Worm (Caenorhabditis elegans) whole organism, L4/young adult: Measurements from ENCODE around the gene M04D8.8.

Experiments
- W03F9.2 ChIP-seq: fragments of 150-350 bp; optimal IDR thresholded peaks from 2 replicates; lab custom pipeline; 2014; ENCODE audit warnings: missing biosample characterization, missing genetic modification characterization
- dao-5 ChIP-seq: sonication (generic microtip); optimal IDR thresholded peaks from 2 replicates; lab custom pipeline; 2016; ENCODE audit warnings: missing genotype, missing genetic modification characterization, moderate library complexity, missing compliant biosample characterization
- him-1 ChIP-seq: sonication (generic microtip); optimal IDR thresholded peaks from 2 replicates; lab custom pipeline; 2016; ENCODE audit warnings: missing genotype, missing genetic modification reagents, missing genetic modification characterization, missing compliant biosample characterization

ce11 chrIII:9984604-9985003 lies 49.4 kb upstream of the M04D8.8 start:
- no peak for TF ChIP-seq W03F9.2
- no peak for TF ChIP-seq dao-5
- TF ChIP-seq him-1 (tag; lab: Kevin White, UChicago): no peak
